Fruit fly (Drosophila melanogaster): ENCODE data around the gene CG14075.

The CG14075 gene

dm6 chr3L:19027172-19027571 lies 42.4 kb downstream of the CG14075 start (continued):
- TF ChIP-seq Jarid2 (GFP tag; optimal IDR thresholded peaks at IDR 0.05) (no peak), unpg (GFP tag; optimal IDR thresholded peaks at IDR 0.05) (peak; percentile 23), CG7556 (GFP tag; optimal IDR thresholded peaks at IDR 0.05) (peak; percentile 22), Rfx (GFP tag; IDR thresholded peaks at IDR 0.05) (no peak), Nf-YC (tag; optimal IDR thresholded peaks at IDR 0.05) (no peak), CG17359 (tag; optimal IDR thresholded peaks at IDR 0.05) (peak; percentile 28), CG2678 (tag; optimal IDR thresholded peaks at IDR 0.05) (peak; percentile 31), nmo (GFP tag; optimal IDR thresholded peaks at IDR 0.05) (peak; percentile 8), CG11504 (tag; optimal IDR thresholded peaks at IDR 0.05) (peak; percentile 35), CG18599 (GFP tag; optimal IDR thresholded peaks at IDR 0.05) (peak; percentile 23), Dip2 (GFP tag; IDR thresholded peaks at IDR 0.05) (no peak), PHDP (tag; optimal IDR thresholded peaks at IDR 0.05) (peak; percentile 25), CG15073 (GFP tag; optimal IDR thresholded peaks at IDR 0.05) (no peak), sens (GFP tag) (peak; percentile 27), bsh (GFP tag; optimal IDR thresholded peaks at IDR 0.05) (peak in 1 of 2 experiments; percentile 6), Sox102F (GFP tag; optimal IDR thresholded peaks at IDR 0.05) (peak; percentile 10), Meics (GFP tag; optimal IDR thresholded peaks at IDR 0.05) (peak; percentile 6), Fer1 (GFP tag; optimal IDR thresholded peaks at IDR 0.05) (peak; percentile 13), fd96Cb (tag; optimal IDR thresholded peaks at IDR 0.05) (peak; percentile 17), CG2120 (GFP tag; optimal IDR thresholded peaks at IDR 0.05) (peak; percentile 38), hkb (optimal IDR thresholded peaks at IDR 0.05) (no peak), hkb (GFP tag; IDR thresholded peaks at IDR 0.05) (0 out of 2 replicates have a peak, but pooled peaks have one; percentile 15), run (tag; optimal IDR thresholded peaks at IDR 0.05) (no peak), Hr51 (GFP tag; optimal IDR thresholded peaks at IDR 0.05) (peak in 1 of 2 experiments; percentile 35), row (GFP tag; IDR thresholded peaks at IDR 0.05) (peak; percentile 27; the same call in 2 of the 3 replicates), CG7839 (tag; optimal IDR thresholded peaks at IDR 0.05) (peak; percentile 21), CG2712 (tag; optimal IDR thresholded peaks at IDR 0.05) (peak; percentile 5), CG3281 (GFP tag; optimal IDR thresholded peaks at IDR 0.05) (peak; percentile 23), Sox100B (GFP tag; optimal IDR thresholded peaks at IDR 0.05) (peak; percentile 5)

- no peak for TF ChIP-seq Max (GFP tag; optimal IDR thresholded peaks at IDR 0.05)
- peak; percentile 48 for TF ChIP-seq zen (tag; optimal IDR thresholded peaks at IDR 0.05)
- peak; percentile 58 for TF ChIP-seq cad (GFP tag; optimal IDR thresholded peaks at IDR 0.05)
- peak; percentile 63 for TF ChIP-seq D (optimal IDR thresholded peaks at IDR 0.05)
- TF ChIP-seq D (GFP tag; optimal IDR thresholded peaks at IDR 0.05) = no peak
- no peak for TF ChIP-seq CG10366 (GFP tag; IDR thresholded peaks at IDR 0.05)
- peak; percentile 43 for TF ChIP-seq CG15479 (GFP tag; optimal IDR thresholded peaks at IDR 0.05)
- TF ChIP-seq twi (tag; optimal IDR thresholded peaks at IDR 0.05) = peak; percentile 59
- no peak for TF ChIP-seq unpg (GFP tag; optimal IDR thresholded peaks at IDR 0.05)
- TF ChIP-seq CG1233 (GFP tag; optimal IDR thresholded peaks at IDR 0.05) = no peak
- peak; percentile 11 for TF ChIP-seq hth (optimal IDR thresholded peaks at IDR 0.05)
- no peak for TF ChIP-seq CG10431 (GFP tag; optimal IDR thresholded peaks at IDR 0.05)
These were observed 47.1 kb downstream of the CG14075 start for dm6 chr3L:19031858-19032257.
